Worm (Caenorhabditis elegans): ENCODE data around the gene D1044.7.
"Not testable (repeated sequence)": the region's sequence is repeated elsewhere in the genome, so short reads cannot be mapped to it uniquely, and the experiment has no call there.

DNA sequence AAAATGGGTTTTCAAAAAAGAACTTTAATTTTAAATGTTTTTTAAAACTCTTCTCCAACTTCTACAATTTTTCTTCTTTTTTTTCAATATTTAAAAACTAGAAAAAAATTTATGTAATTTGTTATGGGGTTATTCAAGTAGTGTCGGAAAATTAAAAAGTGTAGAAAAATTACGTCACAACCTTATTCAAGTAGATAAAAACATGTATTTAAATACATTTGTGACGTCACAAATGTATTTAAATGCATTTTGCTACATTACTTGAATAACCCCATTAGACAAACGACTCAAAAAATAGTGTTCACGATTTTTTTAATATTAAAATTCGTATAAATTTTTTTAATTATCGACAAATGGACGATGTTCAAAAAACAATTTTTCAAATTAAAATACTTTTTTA lies 27.7 kb downstream of the D1044.7 start:
- not testable (repeated sequence) for TF ChIP-seq elt-3 (tag; optimal IDR thresholded peaks at IDR 0.05); mab-5 (tag; optimal IDR thresholded peaks at IDR 0.05); blmp-1 (tag; optimal IDR thresholded peaks at IDR 0.05); nhr-28 (tag; optimal IDR thresholded peaks at IDR 0.05); snpc-4 (tag; optimal IDR thresholded peaks at IDR 0.05); lin-32 (GFP tag; optimal IDR thresholded peaks at IDR 0.05); ztf-11 (tag; optimal IDR thresholded peaks at IDR 0.05)

Measured in whole organism, mixed stage, embryonic.